Fruit fly (Drosophila melanogaster) whole organism, embryonic: Measurements from ENCODE around the gene Klp10A.

Experiments used
- ATbp ChIP-seq: fragments of 200-800 bp; sonication (Bioruptor generic); optimal IDR thresholded peaks from 2 replicates; lab custom pipeline; 2017; ENCODE audit warnings: missing biosample characterization, mild to moderate bottlenecking, missing genetic modification characterization, missing genetic modification reagents
- CG10147 ChIP-seq: fragments of 200-800 bp; sonication (Bioruptor generic); optimal IDR thresholded peaks from 2 replicates; lab custom pipeline; 2019; ENCODE audit warnings: missing biosample characterization, mild to moderate bottlenecking, missing genetic modification characterization, moderate library complexity
- CG10274 ChIP-seq: fragments of 200-800 bp; sonication (Bioruptor generic); optimal IDR thresholded peaks from 3 replicates; lab custom pipeline; 2017; ENCODE audit warnings: missing biosample characterization, mild to moderate bottlenecking, missing genetic modification characterization
- CG10979 ChIP-seq: fragments of 200-800 bp; sonication (Bioruptor generic); optimal IDR thresholded peaks from 2 replicates; lab custom pipeline; 2018; ENCODE audit warnings: missing biosample characterization, mild to moderate bottlenecking, missing genetic modification characterization, moderate library complexity
- CG12391 ChIP-seq: fragments of 200-800 bp; sonication (Bioruptor generic); optimal IDR thresholded peaks from 3 replicates; lab custom pipeline; 2018; ENCODE audit warnings: missing biosample characterization, mild to moderate bottlenecking, missing genetic modification characterization, moderate library complexity
- CG12744 ChIP-seq: fragments of 200-800 bp; sonication (Bioruptor generic); optimal IDR thresholded peaks from 2 replicates; lab custom pipeline; 2016; ENCODE audit warnings: missing biosample characterization, missing genetic modification characterization
- CG14667 ChIP-seq: fragments of 200-800 bp; sonication (Bioruptor generic); IDR thresholded peaks from 2 replicates; pipeline ENCODE4 v1.3.6; 2022; ENCODE audit warnings: missing biosample characterization, missing genetic modification characterization
- CG14710 ChIP-seq: fragments of 200-800 bp; sonication (Bioruptor generic); optimal IDR thresholded peaks from 3 replicates; lab custom pipeline; 2019; ENCODE audit warnings: missing biosample characterization, mild to moderate bottlenecking, missing genetic modification characterization, moderate library complexity
- CG15696 ChIP-seq: fragments of 200-800 bp; sonication (Bioruptor generic); optimal IDR thresholded peaks from 2 replicates; lab custom pipeline; 2019; ENCODE audit warnings: missing biosample characterization, mild to moderate bottlenecking, missing genetic modification characterization, moderate library complexity
- CG16815 ChIP-seq: fragments of 200-800 bp; sonication (Bioruptor generic); optimal IDR thresholded peaks from 3 replicates; lab custom pipeline; 2017; ENCODE audit warnings: missing biosample characterization, mild to moderate bottlenecking, missing genetic modification characterization
- CG32532 ChIP-seq: fragments of 200-800 bp; sonication (Bioruptor generic); IDR thresholded peaks from 2 replicates; pipeline ENCODE4 v1.3.6; 2022; ENCODE audit warnings: missing biosample characterization, missing genetic modification characterization
- CG33557 ChIP-seq: fragments of 200-800 bp; sonication (Bioruptor generic); optimal IDR thresholded peaks from 2 replicates; lab custom pipeline; 2019; ENCODE audit warnings: missing biosample characterization, mild to moderate bottlenecking, missing genetic modification characterization, moderate library complexity
- CG3407 ChIP-seq: fragments of 200-800 bp; sonication (Bioruptor generic); optimal IDR thresholded peaks from 2 replicates; lab custom pipeline; 2018; ENCODE audit warnings: missing biosample characterization, mild to moderate bottlenecking, missing genetic modification characterization
- CG6683 ChIP-seq: fragments of 200-800 bp; sonication (Bioruptor generic); optimal IDR thresholded peaks from 2 replicates; lab custom pipeline; 2017; ENCODE audit warnings: missing biosample characterization, mild to moderate bottlenecking, missing genetic modification characterization, missing genetic modification reagents
- CG6765 ChIP-seq: fragments of 200-800 bp; sonication (Bioruptor generic); optimal IDR thresholded peaks from 3 replicates; lab custom pipeline; 2017; ENCODE audit warnings: missing biosample characterization, mild to moderate bottlenecking, missing genetic modification characterization
- CG7372 ChIP-seq: fragments of 200-800 bp; sonication (Bioruptor generic); IDR thresholded peaks from 2 replicates; pipeline ENCODE4 v1.3.6; 2022; ENCODE audit warnings: missing biosample characterization, missing genetic modification characterization
- CG7556 ChIP-seq: fragments of 200-800 bp; sonication (Bioruptor generic); optimal IDR thresholded peaks from 2 replicates; lab custom pipeline; 2017; ENCODE audit warnings: missing biosample characterization, mild to moderate bottlenecking, missing genetic modification characterization
- CG7839 ChIP-seq: fragments of 200-800 bp; sonication (Bioruptor generic); optimal IDR thresholded peaks from 3 replicates; lab custom pipeline; 2018; ENCODE audit warnings: missing biosample characterization, mild to moderate bottlenecking, missing genetic modification characterization, moderate library complexity
- CG9817 ChIP-seq: fragments of 200-800 bp; sonication (Bioruptor generic); optimal IDR thresholded peaks from 2 replicates; lab custom pipeline; 2018; ENCODE audit warnings: missing biosample characterization, mild to moderate bottlenecking, missing genetic modification characterization, moderate library complexity
- Drgx ChIP-seq: fragments of 200-800 bp; sonication (Bioruptor generic); IDR thresholded peaks from 2 replicates; pipeline ENCODE4 v1.3.6; 2022; ENCODE audit warnings: missing biosample characterization, missing genetic modification characterization
- Fer3 ChIP-seq: fragments of 200-800 bp; sonication (Bioruptor generic); optimal IDR thresholded peaks from 2 replicates; lab custom pipeline; 2018; ENCODE audit warnings: missing biosample characterization, mild to moderate bottlenecking, missing genetic modification characterization, moderate library complexity
- H2.0 ChIP-seq: fragments of 200-800 bp; sonication (Bioruptor generic); IDR thresholded peaks from 2 replicates; pipeline ENCODE4 v1.3.6; 2022; ENCODE audit warnings: missing biosample characterization, missing genetic modification characterization
- HmgZ ChIP-seq: fragments of 200-800 bp; sonication (Bioruptor generic); optimal IDR thresholded peaks from 2 replicates; lab custom pipeline; 2018; ENCODE audit warnings: missing biosample characterization, mild to moderate bottlenecking, missing genetic modification characterization
- Hmr ChIP-seq: fragments of 200-800 bp; sonication (Bioruptor generic); optimal IDR thresholded peaks from 3 replicates; lab custom pipeline; 2017; ENCODE audit warnings: mild to moderate bottlenecking, missing biosample characterization, missing genetic modification reagents, missing genetic modification characterization
- Lhr ChIP-seq: fragments of 200-800 bp; sonication (Bioruptor generic); optimal IDR thresholded peaks from 3 replicates; lab custom pipeline; 2017; ENCODE audit warnings: mild to moderate bottlenecking, missing biosample characterization, missing genetic modification reagents, missing genetic modification characterization
- Lim3 ChIP-seq: fragments of 200-800 bp; sonication (Bioruptor generic); IDR thresholded peaks from 2 replicates; pipeline ENCODE4 v1.3.6; 2022; ENCODE audit warnings: missing biosample characterization, missing genetic modification characterization
- MBD-R2 ChIP-seq: fragments of 200-800 bp; sonication (Bioruptor generic); IDR thresholded peaks from 2 replicates; pipeline ENCODE4 v1.3.6; 2022; ENCODE audit warnings: missing biosample characterization, missing genetic modification characterization
- Med ChIP-seq: fragments of 200-800 bp; sonication (Bioruptor generic); peaks from one replicate; lab custom pipeline; 2016; ENCODE audit warnings: missing biosample characterization, missing genetic modification characterization, mild to moderate bottlenecking, inconsistent platforms, moderate library complexity
- Sox102F ChIP-seq: fragments of 200-800 bp; sonication (Bioruptor generic); optimal IDR thresholded peaks from 2 replicates; lab custom pipeline; 2018; ENCODE audit warnings: missing biosample characterization, mild to moderate bottlenecking, missing genetic modification characterization, moderate library complexity
- bbx ChIP-seq: fragments of 200-800 bp; sonication (Bioruptor generic); IDR thresholded peaks from 2 replicates; pipeline ENCODE4 v1.3.6; 2022; ENCODE audit warnings: missing biosample characterization, missing genetic modification characterization; ENCODE audit not compliant: partially characterized antibody
- bcd ChIP-seq: fragments of 200-800 bp; sonication (Bioruptor generic); optimal IDR thresholded peaks from 2 replicates; lab custom pipeline; 2017; ENCODE audit warnings: missing biosample characterization, mild to moderate bottlenecking, missing genetic modification characterization
- bsh ChIP-seq, 2 experiments: fragments of 200-800 bp; sonication (Bioruptor generic); optimal IDR thresholded peaks; 2 replicates each; lab custom pipeline; 2017 to 2018; ENCODE audit warnings: mild to moderate bottlenecking in 2 of 2, missing biosample characterization in 2 of 2, missing genetic modification characterization in 2 of 2, moderate library complexity in 1 of 2
- cg ChIP-seq: fragments of 200-800 bp; sonication (Bioruptor generic); optimal IDR thresholded peaks from 3 replicates; lab custom pipeline; 2019; ENCODE audit warnings: missing biosample characterization, mild to moderate bottlenecking, missing genetic modification characterization, moderate library complexity
- chn ChIP-seq: fragments of 200-800 bp; sonication (Bioruptor generic); optimal IDR thresholded peaks from 2 replicates; lab custom pipeline; 2016; ENCODE audit warnings: missing biosample characterization, missing genetic modification characterization
- ewg ChIP-seq: fragments of 200-800 bp; sonication (Bioruptor generic); optimal IDR thresholded peaks from 3 replicates; lab custom pipeline; 2017; ENCODE audit warnings: mild to moderate bottlenecking, missing biosample characterization, missing genetic modification reagents, missing genetic modification characterization
- fd3F ChIP-seq: fragments of 200-800 bp; sonication (Bioruptor generic); optimal IDR thresholded peaks from 2 replicates; lab custom pipeline; 2018; ENCODE audit warnings: missing biosample characterization, mild to moderate bottlenecking, missing genetic modification characterization, moderate library complexity
- gce ChIP-seq: fragments of 200-800 bp; sonication (Bioruptor generic); IDR thresholded peaks from 3 replicates; pipeline ENCODE4 v1.3.6; 2022; ENCODE audit warnings: missing biosample characterization, missing genetic modification characterization
- ken ChIP-seq: fragments of 200-800 bp; sonication (Bioruptor generic); IDR thresholded peaks from 3 replicates; pipeline ENCODE4 v1.3.6; 2022; ENCODE audit warnings: missing biosample characterization, missing genetic modification characterization
- nmo ChIP-seq: fragments of 200-800 bp; sonication (Bioruptor generic); optimal IDR thresholded peaks from 2 replicates; lab custom pipeline; 2018; ENCODE audit warnings: missing biosample characterization, mild to moderate bottlenecking, missing genetic modification characterization, moderate library complexity
- pfk ChIP-seq: fragments of 200-800 bp; sonication (Bioruptor generic); optimal IDR thresholded peaks from 2 replicates; lab custom pipeline; 2018; ENCODE audit warnings: missing biosample characterization, mild to moderate bottlenecking, missing genetic modification characterization, moderate library complexity
- pho ChIP-seq: fragments of 200-800 bp; sonication (Bioruptor generic); optimal IDR thresholded peaks from 2 replicates; lab custom pipeline; 2016; ENCODE audit warnings: missing biosample characterization, missing genetic modification characterization
- prd ChIP-seq, 3 experiments: fragments of >200 bp in 2 of 3; fragments of 200-800 bp in 1 of 3; sonication (Bioruptor generic) in 1 of 3; optimal IDR thresholded peaks in 2 of 3; IDR thresholded peaks in 1 of 3; 2 replicates in 2 of 3; 3 replicates in 1 of 3; pipeline versions ENCODE4 v1.3.6 to Lab custom; 2017 to 2022; ENCODE audit warnings: missing biosample characterization in 1 of 3, missing genetic modification characterization in 1 of 3
- rib ChIP-seq: fragments of 200-800 bp; sonication (Bioruptor generic); IDR thresholded peaks from 2 replicates; pipeline ENCODE4 v1.3.6; 2022; ENCODE audit warnings: missing biosample characterization, missing genetic modification characterization
- row ChIP-seq: fragments of 200-800 bp; sonication (Bioruptor generic); IDR thresholded peaks from 3 replicates; pipeline ENCODE4 v1.3.6; 2022; ENCODE audit warnings: missing biosample characterization, missing genetic modification characterization
- sr ChIP-seq: fragments of 200-800 bp; sonication (Bioruptor generic); IDR thresholded peaks from 3 replicates; pipeline ENCODE4 v1.3.6; 2022; ENCODE audit warnings: missing biosample characterization, missing genetic modification characterization
- tio ChIP-seq: fragments of 200-800 bp; sonication (Bioruptor generic); optimal IDR thresholded peaks from 2 replicates; lab custom pipeline; 2017; ENCODE audit warnings: missing biosample characterization, missing genetic modification characterization, inconsistent platforms
- zfh1 ChIP-seq: fragments of 200-800 bp; sonication (Bioruptor generic); IDR thresholded peaks from 3 replicates; pipeline ENCODE4 v1.3.6; 2022; ENCODE audit warnings: missing biosample characterization, missing genetic modification characterization

The Klp10A gene

dm6 chrX:11081834-11082233 is 55.1 kb downstream of the Klp10A start (continued):
- no peak for TF ChIP-seq CG12391 (tag; lab: Kevin White, UChicago)

- TF ChIP-seq Drgx (GFP tag; lab: Robert Waterston, UW) (peak; percentile 58), CG33557 (GFP tag; lab: Kevin White, UChicago) (no peak), chn (peak; percentile 0), Lim3 (GFP tag; lab: Robert Waterston, UW) (no peak), CG16815 (peak; percentile 11), CG10274 (GFP tag; lab: Kevin White, UChicago) (no peak), pfk (GFP tag; lab: Kevin White, UChicago) (no peak), sr (no peak), cg (GFP tag; lab: Kevin White, UChicago) (no peak), CG10147 (GFP tag; lab: Kevin White, UChicago) (no peak), ewg (peak; percentile 3), MBD-R2 (GFP tag; lab: Robert Waterston, UW) (no peak; the same call in 1 of the 2 replicates), prd (optimal IDR thresholded peaks at IDR 0.05; lab: Kevin White, UChicago) (no peak), prd (GFP tag; IDR thresholded peaks at IDR 0.05; lab: Robert Waterston, UW) (peak; percentile 53; the same call in 2 of the 3 replicates), H2.0 (GFP tag; lab: Robert Waterston, UW) (peak; percentile 26; the same call in 1 of the 2 replicates), CG14667 (GFP tag; lab: Robert Waterston, UW) (0 out of 2 replicates have a peak, but pooled peaks have one; percentile 34), CG6765 (GFP tag; lab: Kevin White, UChicago) (no peak), bcd (GFP tag; lab: Kevin White, UChicago) (peak; percentile 61), CG7556 (GFP tag; lab: Kevin White, UChicago) (peak; percentile 76), CG7372 (GFP tag; lab: Robert Waterston, UW) (peak; percentile 43; the same call in 1 of the 2 replicates), CG9817 (peak; percentile 50), bsh (GFP tag; optimal IDR thresholded peaks at IDR 0.05; lab: Kevin White, UChicago) (peak in 1 of 2 experiments; percentile 51), gce (0 out of 3 replicates have a peak, but pooled peaks have one; percentile 24), tio (peak; percentile 58), CG6683 (GFP tag; lab: Kevin White, UChicago) (no peak), Sox102F (GFP tag; lab: Kevin White, UChicago) (peak; percentile 72), CG12744 (GFP tag; lab: Kevin White, UChicago) (no peak), Med (peak; percentile 85), Lhr (GFP tag; lab: Kevin White, UChicago) (no peak), ATbp (GFP tag; lab: Kevin White, UChicago) (peak; percentile 27), fd3F (GFP tag; lab: Kevin White, UChicago) (peak; percentile 31), CG32532 (GFP tag; lab: Robert Waterston, UW) (peak; percentile 31; the same call in 1 of the 2 replicates), CG3407 (GFP tag; lab: Kevin White, UChicago) (no peak), zfh1 (GFP tag; lab: Robert Waterston, UW) (0 out of 3 replicates have a peak, but pooled peaks have one; percentile 12), pho (peak; percentile 13), HmgZ (tag; lab: Kevin White, UChicago) (peak; percentile 14), ken (GFP tag; lab: Robert Waterston, UW) (no peak), rib (GFP tag; lab: Robert Waterston, UW) (no peak), bbx (GFP tag; lab: Robert Waterston, UW) (no peak), row (GFP tag; lab: Robert Waterston, UW) (peak; percentile 64), CG14710 (peak; percentile 20), CG10979 (tag; lab: Kevin White, UChicago) (no peak), nmo (GFP tag; lab: Kevin White, UChicago) (peak; percentile 70), CG15696 (tag; lab: Kevin White, UChicago) (peak; percentile 21), Hmr (peak; percentile 67), Fer3 (tag; lab: Kevin White, UChicago) (peak; percentile 58), CG7839 (peak; percentile 62)
Observed at dm6 chrX:11081242-11081641, 55.7 kb downstream of the Klp10A start.
